Worm (Caenorhabditis elegans) whole organism, L2 larva: ENCODE measurements around the gene sup-9.
A peak's percentile ranks its signal among the peaks of the same experiment; 100 is the strongest.

ENCODE experiments used
- C34F6.9 ChIP-seq: fragments of 150-350 bp; optimal IDR thresholded peaks from 2 replicates; lab custom pipeline; 2014; ENCODE audit warnings: missing biosample characterization, missing genetic modification characterization
- Y55F3AM.14 ChIP-seq: fragments of 200-800 bp; sonication (Bioruptor generic); optimal IDR thresholded peaks from 2 replicates; lab custom pipeline; 2018; ENCODE audit warnings: mild to moderate bottlenecking, missing genetic modification characterization, missing compliant biosample characterization
- alr-1 ChIP-seq: fragments of 150-350 bp; optimal IDR thresholded peaks from 2 replicates; lab custom pipeline; 2014; ENCODE audit warnings: missing biosample characterization, missing genetic modification characterization
- aly-2 ChIP-seq: fragments of 150-350 bp; optimal IDR thresholded peaks from 2 replicates; lab custom pipeline; 2014; ENCODE audit warnings: missing biosample characterization, missing genetic modification characterization
- ama-1 ChIP-seq: fragments of 150-350 bp; optimal IDR thresholded peaks from 2 replicates; lab custom pipeline; 2018; ENCODE audit warnings: inconsistent platforms
- blmp-1 ChIP-seq: sonication (generic microtip); optimal IDR thresholded peaks from 2 replicates; lab custom pipeline; 2017; ENCODE audit warnings: missing genetic modification characterization, mild to moderate bottlenecking, missing compliant biosample characterization, antibody characterized with exemption, moderate library complexity; ENCODE audit not compliant: insufficient read depth
- ceh-82 ChIP-seq: fragments of 150-350 bp; optimal IDR thresholded peaks from 2 replicates; lab custom pipeline; 2014; ENCODE audit warnings: missing biosample characterization, missing genetic modification characterization
- crh-2 ChIP-seq: sonication (generic microtip); optimal IDR thresholded peaks from 2 replicates; lab custom pipeline; 2017; ENCODE audit warnings: missing biosample characterization, missing genetic modification characterization
- elt-1 ChIP-seq: fragments of 150-350 bp; optimal IDR thresholded peaks from 2 replicates; lab custom pipeline; 2014; ENCODE audit warnings: missing biosample characterization, missing genetic modification characterization
- elt-3 ChIP-seq: sonication (generic microtip); optimal IDR thresholded peaks from 2 replicates; lab custom pipeline; 2017; ENCODE audit warnings: missing biosample characterization, missing genetic modification characterization
- fos-1 ChIP-seq: fragments of 150-350 bp; optimal IDR thresholded peaks from 2 replicates; lab custom pipeline; 2014; ENCODE audit warnings: missing biosample characterization, missing genetic modification characterization
- gmeb-1 ChIP-seq: fragments of 150-350 bp; optimal IDR thresholded peaks from 2 replicates; lab custom pipeline; 2014; ENCODE audit warnings: missing biosample characterization, missing genetic modification characterization
- lin-11 ChIP-seq: fragments of 150-350 bp; sonication (generic microtip); optimal IDR thresholded peaks from 2 replicates; lab custom pipeline; 2014; ENCODE audit warnings: missing biosample characterization, missing genetic modification characterization, inconsistent platforms, mixed read lengths
- lin-13 ChIP-seq: fragments of 150-350 bp; optimal IDR thresholded peaks from 2 replicates; lab custom pipeline; 2014; ENCODE audit warnings: missing biosample characterization, missing genetic modification reagents, missing genetic modification characterization
- lin-39 ChIP-seq: fragments of 150-350 bp; optimal IDR thresholded peaks from 2 replicates; lab custom pipeline; 2014; ENCODE audit warnings: missing biosample characterization, missing genetic modification reagents, missing genetic modification characterization
- lsy-2 ChIP-seq, 2 experiments: fragments of 150-350 bp in 1 of 2; sonication (generic microtip) in 1 of 2; optimal IDR thresholded peaks; 2 replicates each; lab custom pipeline; 2014 to 2017; ENCODE audit warnings: missing biosample characterization in 2 of 2, missing genetic modification characterization in 2 of 2
- mab-5 ChIP-seq: fragments of 150-350 bp; optimal IDR thresholded peaks from 2 replicates; lab custom pipeline; 2014; ENCODE audit warnings: missing biosample characterization, missing genetic modification characterization
- mbf-1 ChIP-seq: sonication (generic microtip); optimal IDR thresholded peaks from 2 replicates; lab custom pipeline; 2017; ENCODE audit warnings: missing biosample characterization, missing genetic modification characterization
- mdl-1 ChIP-seq, 2 experiments: fragments of 150-350 bp in 1 of 2; sonication (generic microtip) in 1 of 2; optimal IDR thresholded peaks; 2 replicates each; lab custom pipeline; 2017; ENCODE audit warnings: missing biosample characterization in 2 of 2, missing genetic modification characterization in 2 of 2
- nhr-12 ChIP-seq: fragments of 150-350 bp; optimal IDR thresholded peaks from 2 replicates; lab custom pipeline; 2014; ENCODE audit warnings: missing biosample characterization, missing genetic modification characterization
- nhr-129 ChIP-seq: fragments of 150-350 bp; optimal IDR thresholded peaks from 2 replicates; lab custom pipeline; 2014; ENCODE audit warnings: missing biosample characterization, missing genetic modification characterization
- nhr-21 ChIP-seq: fragments of 150-350 bp; optimal IDR thresholded peaks from 2 replicates; lab custom pipeline; 2014; ENCODE audit warnings: missing biosample characterization, missing genetic modification characterization
- nhr-237 ChIP-seq: fragments of 150-350 bp; optimal IDR thresholded peaks from 2 replicates; lab custom pipeline; 2014; ENCODE audit warnings: missing biosample characterization, missing genetic modification characterization
- nhr-6 ChIP-seq: fragments of 150-350 bp; optimal IDR thresholded peaks from 2 replicates; lab custom pipeline; 2014; ENCODE audit warnings: missing biosample characterization, missing genetic modification characterization
- nhr-77 ChIP-seq: fragments of 150-350 bp; optimal IDR thresholded peaks from 2 replicates; lab custom pipeline; 2014; ENCODE audit warnings: missing biosample characterization, missing genetic modification characterization
- peb-1 ChIP-seq: fragments of 150-350 bp; optimal IDR thresholded peaks from 2 replicates; lab custom pipeline; 2014; ENCODE audit warnings: missing biosample characterization, missing genetic modification characterization
- sem-4 ChIP-seq: fragments of 150-350 bp; optimal IDR thresholded peaks from 2 replicates; lab custom pipeline; 2014; ENCODE audit warnings: missing biosample characterization, missing genetic modification reagents, missing genetic modification characterization
- skn-1 ChIP-seq: sonication (generic microtip); optimal IDR thresholded peaks from 2 replicates; lab custom pipeline; 2017; ENCODE audit warnings: missing biosample characterization, missing genetic modification characterization
- sma-9 ChIP-seq, 2 experiments: fragments of 150-350 bp in 1 of 2; sonication (generic microtip) in 1 of 2; optimal IDR thresholded peaks; 2 replicates each; lab custom pipeline; 2014 to 2016; ENCODE audit warnings: missing genetic modification characterization in 2 of 2, mild to moderate bottlenecking in 1 of 2, missing biosample characterization in 1 of 2, missing compliant biosample characterization in 1 of 2, missing genetic modification reagents in 1 of 2, moderate library complexity in 1 of 2
- snpc-4 ChIP-seq: fragments of 150-350 bp; optimal IDR thresholded peaks from 2 replicates; lab custom pipeline; 2014; ENCODE audit warnings: missing biosample characterization, missing genetic modification characterization
- unc-39 ChIP-seq: fragments of 150-350 bp; optimal IDR thresholded peaks from 2 replicates; lab custom pipeline; 2014; ENCODE audit warnings: missing biosample characterization, missing genetic modification characterization
- unc-55 ChIP-seq: fragments of 150-350 bp; sonication (generic microtip); optimal IDR thresholded peaks from 3 replicates; lab custom pipeline; 2014; ENCODE audit warnings: missing biosample characterization, missing genetic modification reagents, missing genetic modification characterization
- ztf-1 ChIP-seq: fragments of 200-800 bp; sonication (Bioruptor generic); conservative IDR thresholded peaks from 2 replicates; pipeline ENCODE4 v1.3.6; 2022; ENCODE audit warnings: missing genetic modification characterization, missing compliant biosample characterization
- ztf-4 ChIP-seq: fragments of 150-350 bp; optimal IDR thresholded peaks from 2 replicates; lab custom pipeline; 2014; ENCODE audit warnings: missing biosample characterization, missing genetic modification characterization

The sup-9 gene

DNA sequence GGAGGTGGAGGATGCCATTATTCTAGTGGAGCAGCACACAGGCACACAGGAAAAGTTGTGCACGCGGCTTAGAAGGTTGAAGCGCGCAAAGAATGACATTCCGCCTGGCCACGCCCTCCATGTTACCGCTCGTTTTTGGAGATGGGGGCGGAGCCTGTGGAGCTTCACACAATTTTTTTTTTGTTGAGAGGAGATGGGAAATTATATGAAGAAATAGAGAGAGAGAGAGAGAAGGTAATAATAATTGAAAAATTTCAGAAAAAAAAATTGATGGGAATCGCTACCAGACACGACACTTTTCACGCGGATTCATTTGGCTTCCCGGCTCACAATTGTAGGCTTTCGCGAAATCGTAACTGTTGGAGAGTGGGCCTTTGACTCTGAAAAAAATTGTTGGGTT, 30.5 kb upstream of the sup-9 start, which contains the start of gene T05A8.3:
T05A8.3 (minus strand) TSS at position 101 of the 400 bp plus-strand sequence.
- no peak for TF ChIP-seq mab-5 (tag; lab: Kevin White, UChicago)
- no peak for TF ChIP-seq nhr-6 (tag; lab: Kevin White, UChicago)
- no peak for TF ChIP-seq Y55F3AM.14 (GFP tag; lab: Kevin White, UChicago)
- TF ChIP-seq snpc-4 (tag; lab: Kevin White, UChicago): no peak
- TF ChIP-seq gmeb-1: no peak
- no peak for TF ChIP-seq lin-39 (tag; lab: Kevin White, UChicago)
- TF ChIP-seq ceh-82 (tag; lab: Kevin White, UChicago): no peak
- no peak for TF ChIP-seq lin-13 (GFP tag; lab: Kevin White, UChicago)
- no peak for TF ChIP-seq unc-55 (GFP tag; lab: Kevin White, UChicago)
- no peak for TF ChIP-seq C34F6.9 (tag; lab: Kevin White, UChicago)
- no peak for TF ChIP-seq aly-2
- TF ChIP-seq lin-11: no peak
- no peak for TF ChIP-seq alr-1
- TF ChIP-seq nhr-77: no peak
- TF ChIP-seq lsy-2 (tag; optimal IDR thresholded peaks at IDR 0.05; lab: Kevin White, UChicago): no peak
- no peak for TF ChIP-seq ztf-1 (GFP tag; lab: Robert Waterston, UW)
- TF ChIP-seq crh-2 (tag; lab: Kevin White, UChicago): no peak
- TF ChIP-seq blmp-1: no peak
- no peak for TF ChIP-seq elt-3

ce11 chrII:2710919-2711318, 24.1 kb upstream of the sup-9 start, which contains the start of gene T05A8.2:
Gene T05A8.2, minus strand, starts transcription at chrII:2711019.
- TF ChIP-seq lin-11: no peak
- no peak for TF ChIP-seq unc-39 (tag; lab: Kevin White, UChicago)
- no peak for TF ChIP-seq Y55F3AM.14 (GFP tag; lab: Kevin White, UChicago)
- no peak for TF ChIP-seq crh-2 (tag; lab: Kevin White, UChicago)
- no peak for TF ChIP-seq blmp-1
- no peak for TF ChIP-seq elt-1 (tag; lab: Kevin White, UChicago)
- TF ChIP-seq mbf-1 (tag; lab: Kevin White, UChicago): no peak
- TF ChIP-seq lin-13 (GFP tag; lab: Kevin White, UChicago): no peak
- TF ChIP-seq unc-55 (GFP tag; lab: Kevin White, UChicago): no peak
- no peak for TF ChIP-seq nhr-21

DNA sequence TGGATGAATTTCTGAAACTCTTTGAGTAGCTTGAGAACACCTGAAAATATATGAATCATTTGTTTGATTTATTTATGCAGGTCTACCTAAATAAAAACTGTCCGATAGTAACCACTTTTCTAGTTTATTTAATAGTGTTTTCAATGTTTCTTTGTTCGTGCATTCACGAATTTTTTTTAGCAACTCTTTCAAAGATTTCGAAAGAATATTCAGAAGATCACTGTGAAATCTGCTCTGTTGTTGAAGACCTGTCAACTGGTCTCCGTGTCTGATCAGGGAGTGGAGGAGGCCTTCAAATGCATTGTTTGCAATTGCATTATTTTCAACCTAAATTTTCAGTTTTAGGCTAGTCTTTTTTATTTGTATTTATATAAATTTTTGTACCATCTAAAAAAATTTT, 23.1 kb upstream of the sup-9 start, which contains the start of gene T05A8.1:
T05A8.1 (minus strand) TSS at position 101 of the 400 bp plus-strand sequence.
- TF ChIP-seq peb-1 (tag; lab: Kevin White, UChicago): no peak
- no peak for TF ChIP-seq nhr-237
- no peak for TF ChIP-seq elt-1 (tag; lab: Kevin White, UChicago)
- TF ChIP-seq mdl-1 (tag; optimal IDR thresholded peaks at IDR 0.05; lab: Kevin White, UChicago): no peak
- TF ChIP-seq skn-1 (tag; lab: Kevin White, UChicago): no peak
- no peak for TF ChIP-seq blmp-1
- no peak for TF ChIP-seq ama-1 (lab: Kevin White, UChicago)
- TF ChIP-seq fos-1 (tag; lab: Kevin White, UChicago): no peak
- no peak for TF ChIP-seq ztf-4 (tag; lab: Kevin White, UChicago)
- TF ChIP-seq nhr-12: no peak
- TF ChIP-seq sem-4: no peak
- TF ChIP-seq nhr-129 (tag; lab: Kevin White, UChicago): no peak
- TF ChIP-seq mbf-1 (tag; lab: Kevin White, UChicago): no peak
- TF ChIP-seq lin-39 (tag; lab: Kevin White, UChicago): no peak

DNA sequence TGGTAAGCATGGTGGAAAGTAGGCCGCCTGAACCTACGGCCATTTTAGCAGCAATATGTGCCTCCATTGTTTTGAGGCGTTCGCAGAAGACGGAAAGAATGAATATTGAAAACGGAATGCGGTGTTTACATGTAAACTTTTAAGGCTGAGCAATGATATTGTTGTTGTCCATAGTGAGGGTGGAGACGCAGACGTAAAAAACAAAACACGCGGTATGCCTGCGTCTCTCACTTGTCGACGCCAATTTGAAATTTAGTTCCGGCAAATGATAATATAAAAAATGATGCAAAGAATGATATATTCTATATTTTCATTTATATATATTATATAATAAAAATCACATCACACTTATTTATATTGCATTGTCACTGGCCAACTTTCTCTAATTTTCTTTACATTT, 21.0 kb upstream of the sup-9 start, which contains the start of gene Y47G7B.2:
Y47G7B.2 (minus strand) TSS at position 143 of the 400 bp plus-strand sequence.
- TF ChIP-seq nhr-129 (tag; lab: Kevin White, UChicago): peak; percentile 45
- peak; percentile 13 for TF ChIP-seq C34F6.9 (tag; lab: Kevin White, UChicago)
- TF ChIP-seq nhr-77: no peak
- TF ChIP-seq lin-39 (tag; lab: Kevin White, UChicago): no peak
- peak; percentile 48 for TF ChIP-seq unc-55 (GFP tag; lab: Kevin White, UChicago)
- TF ChIP-seq sma-9 (GFP tag; optimal IDR thresholded peaks at IDR 0.05; lab: Kevin White, UChicago): peak; percentile 37
- no peak for TF ChIP-seq sma-9 (tag; optimal IDR thresholded peaks at IDR 0.05; lab: Kevin White, UChicago)
- TF ChIP-seq aly-2: no peak

- no peak for TF ChIP-seq nhr-6 (tag; lab: Kevin White, UChicago)
- no peak for TF ChIP-seq aly-2
- TF ChIP-seq nhr-21: no peak
These were observed 18.4 kb upstream of the sup-9 start, which contains the start of gene srh-128 for ce11 chrII:2705200-2705599. Gene srh-128, minus strand, starts transcription at chrII:2705300.
